Fruit fly (Drosophila melanogaster) whole organism, embryonic: ENCODE data around the gene CG14340.

Experiments
- Aef1 ChIP-seq: fragments of 200-800 bp; sonication (Bioruptor generic); IDR thresholded peaks from 3 replicates; pipeline ENCODE4 v1.3.6; 2022; ENCODE audit warnings: missing biosample characterization, missing genetic modification characterization
- Atf6 ChIP-seq: fragments of 200-800 bp; sonication (Bioruptor generic); IDR thresholded peaks from 2 replicates; pipeline ENCODE4 v1.3.6; 2022; ENCODE audit warnings: missing biosample characterization, missing genetic modification characterization
- Blimp-1 ChIP-seq: fragments of 200-800 bp; sonication (Bioruptor generic); optimal IDR thresholded peaks from 3 replicates; lab custom pipeline; 2018; ENCODE audit warnings: missing biosample characterization, missing genetic modification characterization, mild to moderate bottlenecking, moderate library complexity, missing genetic modification reagents
- CG10543 ChIP-seq: fragments of 200-800 bp; sonication (Bioruptor generic); optimal IDR thresholded peaks from 3 replicates; lab custom pipeline; 2017; ENCODE audit warnings: missing biosample characterization, mild to moderate bottlenecking, missing genetic modification characterization, moderate library complexity
- CG11560 ChIP-seq: fragments of 200-800 bp; sonication (Bioruptor generic); IDR thresholded peaks from 3 replicates; pipeline ENCODE4 v1.3.6; 2022; ENCODE audit warnings: missing biosample characterization, missing genetic modification characterization
- CG12236 ChIP-seq: fragments of 200-800 bp; sonication (Bioruptor generic); optimal IDR thresholded peaks from 2 replicates; lab custom pipeline; 2016; ENCODE audit warnings: missing biosample characterization, missing genetic modification characterization
- CG12299 ChIP-seq: fragments of 200-800 bp; sonication (Bioruptor generic); optimal IDR thresholded peaks from 2 replicates; lab custom pipeline; 2018; ENCODE audit warnings: missing biosample characterization, mild to moderate bottlenecking, missing genetic modification characterization
- CG13424 ChIP-seq: fragments of 200-800 bp; sonication (Bioruptor generic); optimal IDR thresholded peaks from 2 replicates; lab custom pipeline; 2019; ENCODE audit warnings: missing biosample characterization, mild to moderate bottlenecking, missing genetic modification characterization, moderate library complexity
- CG1647 ChIP-seq: fragments of 200-800 bp; sonication (Bioruptor generic); optimal IDR thresholded peaks from 3 replicates; lab custom pipeline; 2016; ENCODE audit warnings: missing biosample characterization, missing genetic modification characterization
- CG16779 ChIP-seq: fragments of 200-800 bp; sonication (Bioruptor generic); IDR thresholded peaks from 2 replicates; pipeline ENCODE4 v1.3.6; 2022; ENCODE audit warnings: missing biosample characterization, missing genetic modification characterization
- CG3838 ChIP-seq: fragments of 200-800 bp; sonication (Bioruptor generic); optimal IDR thresholded peaks from 3 replicates; lab custom pipeline; 2016; ENCODE audit warnings: missing biosample characterization, missing genetic modification characterization
- CG4404 ChIP-seq: fragments of 200-800 bp; sonication (Bioruptor generic); IDR thresholded peaks from 2 replicates; pipeline ENCODE4 v1.3.6; 2022; ENCODE audit warnings: missing biosample characterization, missing genetic modification characterization
- CG4730 ChIP-seq: fragments of 200-800 bp; sonication (Bioruptor generic); IDR thresholded peaks from 2 replicates; pipeline ENCODE4 v1.3.6; 2022; ENCODE audit warnings: missing biosample characterization, missing genetic modification characterization
- CG7928 ChIP-seq: fragments of 200-800 bp; sonication (Bioruptor generic); optimal IDR thresholded peaks from 2 replicates; lab custom pipeline; 2017; ENCODE audit warnings: missing biosample characterization, mild to moderate bottlenecking, missing genetic modification characterization
- CG8281 ChIP-seq: fragments of 200-800 bp; sonication (Bioruptor generic); optimal IDR thresholded peaks from 2 replicates; lab custom pipeline; 2018; ENCODE audit warnings: missing biosample characterization, mild to moderate bottlenecking, missing genetic modification characterization, moderate library complexity
- CG8765 ChIP-seq: fragments of 200-800 bp; sonication (Bioruptor generic); IDR thresholded peaks from 2 replicates; pipeline ENCODE4 v1.3.6; 2022; ENCODE audit warnings: missing biosample characterization, missing genetic modification characterization
- CHES-1-like ChIP-seq: fragments of 200-800 bp; sonication (Bioruptor generic); optimal IDR thresholded peaks from 2 replicates; lab custom pipeline; 2016; ENCODE audit warnings: missing biosample characterization, missing genetic modification characterization
- D ChIP-seq, 2 experiments: fragments of 200-800 bp in 1 of 2; fragments of >200 bp in 1 of 2; sonication (Bioruptor generic) in 1 of 2; optimal IDR thresholded peaks; 2 replicates in 1 of 2; 3 replicates in 1 of 2; lab custom pipeline; 2017; ENCODE audit warnings: mild to moderate bottlenecking in 1 of 2, missing biosample characterization in 1 of 2, missing genetic modification characterization in 1 of 2, missing genetic modification reagents in 1 of 2
- D19B ChIP-seq: fragments of 200-800 bp; sonication (Bioruptor generic); optimal IDR thresholded peaks from 2 replicates; lab custom pipeline; 2017; ENCODE audit warnings: missing biosample characterization, mild to moderate bottlenecking, missing genetic modification characterization
- Dek ChIP-seq: fragments of 200-800 bp; sonication (Bioruptor generic); optimal IDR thresholded peaks from 3 replicates; lab custom pipeline; 2019; ENCODE audit warnings: missing biosample characterization, mild to moderate bottlenecking, missing genetic modification characterization, moderate library complexity
- Dll ChIP-seq: fragments of 200-800 bp; sonication (Bioruptor generic); IDR thresholded peaks from 4 replicates; pipeline ENCODE4 v1.3.6; 2022; ENCODE audit warnings: missing biosample characterization, missing genetic modification characterization; ENCODE audit not compliant: partially characterized antibody
- H2.0 ChIP-seq: fragments of 200-800 bp; sonication (Bioruptor generic); IDR thresholded peaks from 2 replicates; pipeline ENCODE4 v1.3.6; 2022; ENCODE audit warnings: missing biosample characterization, missing genetic modification characterization
- HLH54F ChIP-seq: fragments of 200-800 bp; sonication (Bioruptor generic); optimal IDR thresholded peaks from 3 replicates; lab custom pipeline; 2016; ENCODE audit warnings: missing biosample characterization, missing genetic modification characterization
- Lim3 ChIP-seq: fragments of 200-800 bp; sonication (Bioruptor generic); IDR thresholded peaks from 2 replicates; pipeline ENCODE4 v1.3.6; 2022; ENCODE audit warnings: missing biosample characterization, missing genetic modification characterization
- Meics ChIP-seq: fragments of 200-800 bp; sonication (Bioruptor generic); optimal IDR thresholded peaks from 2 replicates; lab custom pipeline; 2017; ENCODE audit warnings: missing biosample characterization, mild to moderate bottlenecking, missing genetic modification characterization
- NC2β ChIP-seq: fragments of 200-800 bp; sonication (Bioruptor generic); optimal IDR thresholded peaks from 2 replicates; lab custom pipeline; 2016; ENCODE audit warnings: missing biosample characterization, missing genetic modification characterization
- Ptx1 ChIP-seq: fragments of 200-800 bp; sonication (Bioruptor generic); IDR thresholded peaks from 2 replicates; pipeline ENCODE4 v1.3.6; 2022; ENCODE audit warnings: missing biosample characterization, missing genetic modification characterization
- Rx ChIP-seq: fragments of 200-800 bp; sonication (Bioruptor generic); IDR thresholded peaks from 2 replicates; pipeline ENCODE4 v1.3.6; 2022; ENCODE audit warnings: missing biosample characterization, missing genetic modification characterization
- Sin3A ChIP-seq: fragments of >200 bp; optimal IDR thresholded peaks from 2 replicates; lab custom pipeline; 2018
- Stat92E ChIP-seq, 3 experiments: fragments of >200 bp in 2 of 3; fragments of 200-800 bp in 1 of 3; sonication (Bioruptor generic) in 1 of 3; optimal IDR thresholded peaks; 2 replicates each; lab custom pipeline; 2017 to 2019; ENCODE audit warnings: missing biosample characterization in 3 of 3, missing genetic modification characterization in 3 of 3, mild to moderate bottlenecking in 1 of 3, moderate library complexity in 1 of 3
- Taf1 ChIP-seq: fragments of 200-800 bp; sonication (Bioruptor generic); IDR thresholded peaks from 2 replicates; pipeline ENCODE4 v1.3.6; 2022; ENCODE audit warnings: missing biosample characterization, missing genetic modification characterization
- Trl ChIP-seq, 3 experiments: fragments of >200 bp in 2 of 3; fragments of 200-800 bp in 1 of 3; sonication (Bioruptor generic) in 1 of 3; optimal IDR thresholded peaks; 2 replicates in 1 of 3; 3 replicates in 2 of 3; lab custom pipeline; 2016 to 2017; ENCODE audit warnings: missing biosample characterization in 1 of 3, missing genetic modification characterization in 1 of 3
- bab2 ChIP-seq: fragments of 200-800 bp; sonication (Bioruptor generic); optimal IDR thresholded peaks from 2 replicates; lab custom pipeline; 2016; ENCODE audit warnings: missing biosample characterization, missing genetic modification characterization
- bbx ChIP-seq: fragments of 200-800 bp; sonication (Bioruptor generic); IDR thresholded peaks from 2 replicates; pipeline ENCODE4 v1.3.6; 2022; ENCODE audit warnings: missing biosample characterization, missing genetic modification characterization; ENCODE audit not compliant: partially characterized antibody
- cad ChIP-seq: fragments of >200 bp; optimal IDR thresholded peaks from 2 replicates; lab custom pipeline; 2017; ENCODE audit warnings: missing biosample characterization, missing genetic modification characterization
- caup ChIP-seq: fragments of 200-800 bp; sonication (Bioruptor generic); optimal IDR thresholded peaks from 3 replicates; lab custom pipeline; 2017; ENCODE audit warnings: missing biosample characterization, mild to moderate bottlenecking, missing genetic modification characterization, moderate library complexity; ENCODE audit not compliant: severe bottlenecking
- dmrt11E ChIP-seq: fragments of 200-800 bp; sonication (Bioruptor generic); optimal IDR thresholded peaks from 3 replicates; lab custom pipeline; 2018; ENCODE audit warnings: missing biosample characterization, mild to moderate bottlenecking, missing genetic modification characterization, moderate library complexity
- eve ChIP-seq, 2 experiments: fragments of >200 bp; optimal IDR thresholded peaks; 2 replicates each; lab custom pipeline; 2017; ENCODE audit warnings: missing biosample characterization in 2 of 2, missing genetic modification characterization in 2 of 2
- ewg ChIP-seq: fragments of 200-800 bp; sonication (Bioruptor generic); optimal IDR thresholded peaks from 3 replicates; lab custom pipeline; 2017; ENCODE audit warnings: mild to moderate bottlenecking, missing biosample characterization, missing genetic modification reagents, missing genetic modification characterization
- fd64A ChIP-seq: fragments of 200-800 bp; sonication (Bioruptor generic); optimal IDR thresholded peaks from 3 replicates; lab custom pipeline; 2018; ENCODE audit warnings: missing biosample characterization, mild to moderate bottlenecking, missing genetic modification characterization
- hb ChIP-seq: fragments of 200-800 bp; sonication (Bioruptor generic); IDR thresholded peaks from 3 replicates; pipeline ENCODE4 v1.3.6; 2022; ENCODE audit warnings: missing biosample characterization, missing genetic modification characterization; ENCODE audit not compliant: partially characterized antibody
- insv ChIP-seq, 2 experiments: fragments of 200-800 bp; sonication (Bioruptor generic); optimal IDR thresholded peaks; 3 replicates each; lab custom pipeline; 2016 to 2018; ENCODE audit warnings: missing biosample characterization in 2 of 2, missing genetic modification characterization in 2 of 2
- nom ChIP-seq: fragments of 200-800 bp; sonication (Bioruptor generic); optimal IDR thresholded peaks from 2 replicates; lab custom pipeline; 2017; ENCODE audit warnings: missing biosample characterization, missing genetic modification characterization, mild to moderate bottlenecking, moderate library complexity, missing genetic modification reagents
- sens-2 ChIP-seq: fragments of 200-800 bp; sonication (Bioruptor generic); IDR thresholded peaks from 2 replicates; pipeline ENCODE4 v1.3.6; 2022; ENCODE audit warnings: missing biosample characterization, missing genetic modification characterization
- slbo ChIP-seq: fragments of 200-800 bp; sonication (Bioruptor generic); IDR thresholded peaks from 2 replicates; pipeline ENCODE4 v1.3.6; 2022; ENCODE audit warnings: missing biosample characterization, missing genetic modification characterization
- tgo ChIP-seq: fragments of 200-800 bp; sonication (Bioruptor generic); IDR thresholded peaks from 3 replicates; pipeline ENCODE4 v1.3.6; 2022; ENCODE audit warnings: missing biosample characterization, missing genetic modification characterization
- trh ChIP-seq: fragments of 200-800 bp; sonication (Bioruptor generic); optimal IDR thresholded peaks from 2 replicates; lab custom pipeline; 2016; ENCODE audit warnings: missing biosample characterization, missing genetic modification characterization
- vnd ChIP-seq: fragments of 200-800 bp; sonication (Bioruptor generic); IDR thresholded peaks from 3 replicates; pipeline ENCODE4 v1.3.6; 2022; ENCODE audit warnings: missing biosample characterization, missing genetic modification characterization; ENCODE audit not compliant: partially characterized antibody
- wek ChIP-seq: fragments of 200-800 bp; sonication (Bioruptor generic); optimal IDR thresholded peaks from 3 replicates; lab custom pipeline; 2018; ENCODE audit warnings: missing biosample characterization, mild to moderate bottlenecking, missing genetic modification characterization, moderate library complexity

CG14340 gene

dm6 chr2L:1123078-1123818 lies 10.5 kb downstream of the CG14340 start (continued):
- peak; percentile 27 for TF ChIP-seq wek
- no peak for TF ChIP-seq hb
- no peak for TF ChIP-seq eve (GFP tag; optimal IDR thresholded peaks at IDR 0.05; lab: Kevin White, UChicago)
- no peak for TF ChIP-seq bbx (GFP tag; lab: Robert Waterston, UW)
- TF ChIP-seq caup, result peak; percentile 19
- TF ChIP-seq Taf1, result no peak
- TF ChIP-seq CG12236 (GFP tag; lab: Kevin White, UChicago), result no peak
- TF ChIP-seq vnd (GFP tag; lab: Robert Waterston, UW), result no peak
- no peak for TF ChIP-seq CG7928 (GFP tag; lab: Kevin White, UChicago)
- TF ChIP-seq CG3838, result no peak
- TF ChIP-seq CG10543 (GFP tag; lab: Kevin White, UChicago), result peak; percentile 46
- no peak for TF ChIP-seq Dll (GFP tag; lab: Robert Waterston, UW)
- no peak for TF ChIP-seq Aef1
- TF ChIP-seq Ptx1 (GFP tag; lab: Robert Waterston, UW), result no peak
- no peak for TF ChIP-seq trh (GFP tag; lab: Kevin White, UChicago)
- TF ChIP-seq dmrt11E (tag; lab: Kevin White, UChicago), result peak; percentile 84
- TF ChIP-seq D (optimal IDR thresholded peaks at IDR 0.05; lab: Kevin White, UChicago), result no peak
- peak; percentile 67 for TF ChIP-seq D (GFP tag; optimal IDR thresholded peaks at IDR 0.05; lab: Kevin White, UChicago)
- TF ChIP-seq CG12299, result peak; percentile 43
- TF ChIP-seq CG16779 (GFP tag; lab: Robert Waterston, UW), result no peak
- TF ChIP-seq bab2 (GFP tag; lab: Kevin White, UChicago), result peak; percentile 67
- no peak for TF ChIP-seq insv (GFP tag; optimal IDR thresholded peaks at IDR 0.05; lab: Kevin White, UChicago)
- no peak for TF ChIP-seq Lim3 (GFP tag; lab: Robert Waterston, UW)
- no peak for TF ChIP-seq Dek (tag; lab: Kevin White, UChicago)
- no peak for TF ChIP-seq Stat92E (GFP tag; optimal IDR thresholded peaks at IDR 0.05; lab: Kevin White, UChicago)
- no peak for TF ChIP-seq Meics (GFP tag; lab: Kevin White, UChicago)
- TF ChIP-seq nom, result no peak
- no peak for TF ChIP-seq CG1647 (GFP tag; lab: Kevin White, UChicago)
- no peak for TF ChIP-seq HLH54F (GFP tag; lab: Kevin White, UChicago)
- no peak for TF ChIP-seq CG8765 (GFP tag; lab: Robert Waterston, UW)
- no peak for TF ChIP-seq tgo (GFP tag; lab: Robert Waterston, UW)
- peak; percentile 77 for TF ChIP-seq Blimp-1
- TF ChIP-seq CG4404 (GFP tag; lab: Robert Waterston, UW), result no peak
- no peak for TF ChIP-seq cad (GFP tag; lab: Kevin White, UChicago)
- no peak for TF ChIP-seq D19B (GFP tag; lab: Kevin White, UChicago)
- no peak for TF ChIP-seq Atf6 (GFP tag; lab: Robert Waterston, UW)
- TF ChIP-seq ewg (GFP tag; lab: Kevin White, UChicago), result peak; percentile 24
- no peak for TF ChIP-seq CG11560 (tag; lab: Robert Waterston, UW)
- no peak for TF ChIP-seq Sin3A (lab: Kevin White, UChicago)
- peak; percentile 27 for TF ChIP-seq CG8281
- no peak for TF ChIP-seq NC2β
- no peak for TF ChIP-seq CG4730
- TF ChIP-seq H2.0 (GFP tag; lab: Robert Waterston, UW), result 0 out of 2 replicates have a peak, but pooled peaks have one; percentile 16
- no peak for TF ChIP-seq slbo (GFP tag; lab: Robert Waterston, UW)
- TF ChIP-seq sens-2 (GFP tag; lab: Robert Waterston, UW), result no peak
- peak; percentile 57 for TF ChIP-seq fd64A (GFP tag; lab: Kevin White, UChicago)
- no peak for TF ChIP-seq Rx (GFP tag; lab: Robert Waterston, UW)
- peak; percentile 34 for TF ChIP-seq CG13424 (tag; lab: Kevin White, UChicago)
- TF ChIP-seq CHES-1-like (GFP tag; lab: Kevin White, UChicago), result no peak
- TF ChIP-seq Trl (optimal IDR thresholded peaks at IDR 0.05; lab: Kevin White, UChicago), result no peak
- TF ChIP-seq Trl (GFP tag; optimal IDR thresholded peaks at IDR 0.05; lab: Kevin White, UChicago), result no peak
